Fruit fly (Drosophila melanogaster): ENCODE data around the gene ouib.

ouib gene

DNA sequence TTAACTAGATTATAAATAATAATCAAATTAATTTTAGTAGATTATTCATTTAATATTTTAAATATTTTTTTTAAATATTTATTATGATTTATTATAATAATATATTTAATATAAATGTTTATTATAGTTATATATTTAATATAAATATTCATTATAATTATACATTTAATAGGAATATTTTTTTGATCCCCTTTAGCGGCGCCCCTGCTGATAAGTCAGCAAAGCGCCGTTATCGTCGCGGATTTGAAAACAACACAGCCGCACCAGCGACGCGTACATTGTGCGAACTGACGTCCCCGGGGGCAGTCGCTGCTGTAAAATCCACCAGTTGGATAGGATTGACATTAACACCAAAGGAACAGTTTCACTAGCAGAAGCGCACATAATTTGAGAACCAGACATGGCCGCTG is 12.6 kb upstream of the ouib start, which contains the start of gene CG8112 (continued):
- TF ChIP-seq bcd (GFP tag; optimal IDR thresholded peaks at IDR 0.05) (peak; percentile 16), ap (GFP tag; IDR thresholded peaks at IDR 0.05) (0 out of 2 replicates have a peak, but pooled peaks have one; percentile 13), CG31441 (GFP tag; IDR thresholded peaks at IDR 0.05) (0 out of 2 replicates have a peak, but pooled peaks have one; percentile 23), lbe (GFP tag; optimal IDR thresholded peaks at IDR 0.05) (peak; percentile 32), Nf-YB (GFP tag; optimal IDR thresholded peaks at IDR 0.05) (peak; percentile 6), ATbp (GFP tag; optimal IDR thresholded peaks at IDR 0.05) (peak; percentile 15), CG7786 (GFP tag; optimal IDR thresholded peaks at IDR 0.05) (no peak), E2f1 (GFP tag; IDR thresholded peaks at IDR 0.05) (no peak), CG10979 (tag; optimal IDR thresholded peaks at IDR 0.05) (peak; percentile 11), row (GFP tag; IDR thresholded peaks at IDR 0.05) (peak; percentile 50; the same call in 2 of the 3 replicates), CG12659 (GFP tag; optimal IDR thresholded peaks at IDR 0.05) (peak; percentile 38), CrebB (tag; optimal IDR thresholded peaks at IDR 0.05) (no peak), sc (optimal IDR thresholded peaks at IDR 0.05) (no peak), sc (GFP tag; optimal IDR thresholded peaks at IDR 0.05) (no peak), fd96Cb (tag; optimal IDR thresholded peaks at IDR 0.05) (peak; percentile 13), CG10147 (GFP tag; optimal IDR thresholded peaks at IDR 0.05) (no peak), CG18619 (GFP tag; optimal IDR thresholded peaks at IDR 0.05) (peak; percentile 42), CG16779 (GFP tag; IDR thresholded peaks at IDR 0.05) (no peak)

DNA sequence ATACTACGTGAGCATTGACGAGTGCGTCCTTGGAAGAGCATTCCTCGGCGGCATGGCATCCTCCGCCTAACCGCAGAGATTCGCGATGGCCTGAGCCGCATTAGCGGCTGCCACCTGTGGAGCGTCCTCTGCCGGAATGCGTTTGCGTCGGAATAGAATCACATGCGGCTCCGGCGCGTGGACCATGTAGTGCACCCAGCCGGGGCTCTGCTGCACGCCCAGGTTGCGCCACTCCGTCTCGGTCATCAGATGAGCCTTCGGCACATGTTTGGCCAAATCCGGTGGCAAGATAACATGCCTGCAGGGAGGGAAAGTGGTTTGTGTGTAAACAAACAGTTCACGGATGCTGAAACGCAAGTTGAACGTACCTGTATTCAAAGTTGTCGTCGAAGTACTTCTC is 9.9 kb upstream of the ouib start:
- 0 out of 2 replicates have a peak, but pooled peaks have one; percentile 11 for TF ChIP-seq tna (GFP tag; IDR thresholded peaks at IDR 0.05; ENCODE audit: partially characterized antibody)
- no peak for TF ChIP-seq row (GFP tag; IDR thresholded peaks at IDR 0.05)
- TF ChIP-seq ken (GFP tag; IDR thresholded peaks at IDR 0.05): 0 out of 3 replicates have a peak, but pooled peaks have one; percentile 32
- peak; percentile 31 for TF ChIP-seq MESR4 (GFP tag; optimal IDR thresholded peaks at IDR 0.05)
- TF ChIP-seq mirr (GFP tag; optimal IDR thresholded peaks at IDR 0.05): no peak
- TF ChIP-seq chm (GFP tag; IDR thresholded peaks at IDR 0.05): peak; percentile 51; the same call in 1 of the 2 replicates
- peak; percentile 91 for TF ChIP-seq nerfin-1 (tag; optimal IDR thresholded peaks at IDR 0.05)
- 0 out of 2 replicates have a peak, but pooled peaks have one; percentile 9 for TF ChIP-seq CG32532 (GFP tag; IDR thresholded peaks at IDR 0.05)
- TF ChIP-seq CG7372 (GFP tag; IDR thresholded peaks at IDR 0.05): no peak
- no peak for TF ChIP-seq mam (GFP tag; optimal IDR thresholded peaks at IDR 0.05)
- TF ChIP-seq CG6854 (GFP tag; optimal IDR thresholded peaks at IDR 0.05): no peak
- no peak for TF ChIP-seq gro (GFP tag; optimal IDR thresholded peaks at IDR 0.05)
- TF ChIP-seq inv (GFP tag; IDR thresholded peaks at IDR 0.05; ENCODE audit: partially characterized antibody): 0 out of 2 replicates have a peak, but pooled peaks have one; percentile 8
- no peak for TF ChIP-seq dmrt99B (tag; optimal IDR thresholded peaks at IDR 0.05)
- TF ChIP-seq BEAF-32 (GFP tag; optimal IDR thresholded peaks at IDR 0.05): no peak
- TF ChIP-seq CG8924 (tag; optimal IDR thresholded peaks at IDR 0.05): no peak
- 0 out of 3 replicates have a peak, but pooled peaks have one; percentile 17 for TF ChIP-seq hb (GFP tag; IDR thresholded peaks at IDR 0.05; ENCODE audit: partially characterized antibody)
- no peak for TF ChIP-seq ind (GFP tag; optimal IDR thresholded peaks at IDR 0.05)
- TF ChIP-seq Sox102F (GFP tag; optimal IDR thresholded peaks at IDR 0.05): no peak
- TF ChIP-seq Dbx (GFP tag; IDR thresholded peaks at IDR 0.05): no peak
- no peak for TF ChIP-seq Sox100B (GFP tag; optimal IDR thresholded peaks at IDR 0.05)
- peak; percentile 94 for TF ChIP-seq kah (GFP tag; optimal IDR thresholded peaks at IDR 0.05)
- TF ChIP-seq CG6175 (GFP tag; IDR thresholded peaks at IDR 0.05): no peak
- no peak for TF ChIP-seq B-H1 (GFP tag; IDR thresholded peaks at IDR 0.05)
- peak; percentile 53 for TF ChIP-seq scrt (GFP tag; optimal IDR thresholded peaks at IDR 0.05)
- no peak for TF ChIP-seq her (GFP tag; optimal IDR thresholded peaks at IDR 0.05)
- TF ChIP-seq CG4617 (GFP tag; optimal IDR thresholded peaks at IDR 0.05; ENCODE audit: borderline replicate concordance): peak; percentile 12
- no peak for TF ChIP-seq CG13296 (GFP tag; optimal IDR thresholded peaks at IDR 0.05)
- no peak for TF ChIP-seq bcd (GFP tag; optimal IDR thresholded peaks at IDR 0.05)
- TF ChIP-seq CG34422 (GFP tag; IDR thresholded peaks at IDR 0.05): peak; percentile 16; the same call in 1 of the 3 replicates
